Worm (Caenorhabditis elegans) whole organism, mixed stage, embryonic: ENCODE measurements around the gene Y57G11C.1147.

ENCODE experiments used
- nhr-12 ChIP-seq: fragments of 150-350 bp; optimal IDR thresholded peaks from 2 replicates; lab custom pipeline; 2014; ENCODE audit warnings: missing biosample characterization, missing genetic modification characterization
- pha-4 ChIP-seq: fragments of 150-350 bp; optimal IDR thresholded peaks from 2 replicates; lab custom pipeline; 2018; ENCODE audit warnings: missing biosample characterization, missing genetic modification reagents, missing genetic modification characterization
- ztf-11 ChIP-seq: fragments of 150-350 bp; optimal IDR thresholded peaks from 2 replicates; lab custom pipeline; 2014; ENCODE audit warnings: missing biosample characterization, missing genetic modification characterization

- TF ChIP-seq ztf-11 (tag; lab: Kevin White, UChicago) (no peak), pha-4 (no peak), nhr-12 (tag; lab: Kevin White, UChicago) (no peak)
Observed at ce11 chrIV:14782211-14782610, 15.1 kb downstream of the Y57G11C.1147 start, which contains the start of gene Y57G11C.1130.
